Fruit fly (Drosophila melanogaster) whole organism, wandering third instar larva: Measurements from ENCODE around the gene mre11.

Source experiments
- CG32264 ChIP-seq: fragments of 200-800 bp; sonication (Bioruptor generic); optimal IDR thresholded peaks from 2 replicates; lab custom pipeline; 2016; ENCODE audit warnings: missing biosample characterization, missing genetic modification characterization
- CrebA ChIP-seq: fragments of 200-800 bp; sonication (Bioruptor generic); optimal IDR thresholded peaks from 2 replicates; lab custom pipeline; 2016; ENCODE audit warnings: missing biosample characterization, mild to moderate bottlenecking, missing genetic modification characterization, borderline replicate concordance
- Dfd ChIP-seq: fragments of >200 bp; optimal IDR thresholded peaks from 2 replicates; lab custom pipeline; 2017; ENCODE audit warnings: missing biosample characterization, missing genetic modification characterization
- Dif ChIP-seq: fragments of 200-275, 200-300 bp; sonication (Bioruptor generic); optimal IDR thresholded peaks from 2 replicates; lab custom pipeline; 2018; ENCODE audit warnings: missing biosample characterization, missing genetic modification characterization; ENCODE audit not compliant: partially characterized antibody
- GATAd ChIP-seq: sonication (Bioruptor generic); optimal IDR thresholded peaks from 2 replicates; lab custom pipeline; 2016; ENCODE audit warnings: missing biosample characterization, missing genetic modification characterization
- Hnf4 ChIP-seq: fragments of 200-800 bp; sonication (Bioruptor generic); optimal IDR thresholded peaks from 2 replicates; lab custom pipeline; 2016; ENCODE audit warnings: missing biosample characterization, mild to moderate bottlenecking, missing genetic modification characterization
- Hr78 ChIP-seq: fragments of >200 bp; optimal IDR thresholded peaks from 2 replicates; lab custom pipeline; 2017; ENCODE audit warnings: missing biosample characterization, missing genetic modification characterization
- Jra ChIP-seq: sonication (Bioruptor generic); optimal IDR thresholded peaks from 2 replicates; lab custom pipeline; 2016; ENCODE audit warnings: missing biosample characterization, missing genetic modification characterization
- Mio ChIP-seq: sonication (Bioruptor generic); optimal IDR thresholded peaks from 2 replicates; lab custom pipeline; 2016; ENCODE audit warnings: missing biosample characterization, missing genetic modification characterization
- Myc ChIP-seq: fragments of >200 bp; optimal IDR thresholded peaks from 2 replicates; lab custom pipeline; 2017
- OdsH ChIP-seq: fragments of 200-800 bp; sonication (Bioruptor generic); optimal IDR thresholded peaks from 2 replicates; lab custom pipeline; 2016; ENCODE audit warnings: missing biosample characterization, mild to moderate bottlenecking, missing genetic modification characterization
- Sp1 ChIP-seq: fragments of 200-800 bp; sonication (Bioruptor generic); optimal IDR thresholded peaks from 3 replicates; lab custom pipeline; 2019; ENCODE audit warnings: missing biosample characterization, mild to moderate bottlenecking, missing genetic modification characterization, moderate library complexity
- Vsx2 ChIP-seq: fragments of 200-300, 225-300 bp; sonication (Bioruptor generic); optimal IDR thresholded peaks from 2 replicates; lab custom pipeline; 2018; ENCODE audit warnings: missing biosample characterization, missing genetic modification characterization; ENCODE audit not compliant: partially characterized antibody
- br ChIP-seq: fragments of 200-800 bp; sonication (Bioruptor generic); optimal IDR thresholded peaks from 2 replicates; lab custom pipeline; 2016; ENCODE audit warnings: missing biosample characterization, missing genetic modification characterization
- dl ChIP-seq, 2 experiments: fragments of 175-275, 200-275 bp in 1 of 2; fragments of 200-275 bp in 1 of 2; sonication (Bioruptor generic); optimal IDR thresholded peaks; lab custom pipeline; 2018; ENCODE audit warnings: mild to moderate bottlenecking in 2 of 2, missing biosample characterization in 2 of 2, missing genetic modification characterization in 2 of 2, moderate library complexity in 2 of 2; ENCODE audit not compliant: partially characterized antibody in 2 of 2, insufficient read depth in 1 of 2
- dmrt93B ChIP-seq: fragments of 200-800 bp; sonication (Bioruptor generic); optimal IDR thresholded peaks from 2 replicates; lab custom pipeline; 2018; ENCODE audit warnings: missing biosample characterization, mild to moderate bottlenecking, missing genetic modification characterization
- dsf ChIP-seq: sonication (Bioruptor generic); optimal IDR thresholded peaks from 2 replicates; lab custom pipeline; 2016; ENCODE audit warnings: missing biosample characterization, missing genetic modification characterization, borderline replicate concordance
- ey ChIP-seq: fragments of 200-800 bp; sonication (Bioruptor generic); optimal IDR thresholded peaks from 2 replicates; lab custom pipeline; 2016; ENCODE audit warnings: missing biosample characterization, missing genetic modification characterization
- foxo ChIP-seq, 2 experiments: fragments of 200-800 bp; sonication (Bioruptor generic); optimal IDR thresholded peaks; 2 replicates in 1 of 2; 3 replicates in 1 of 2; lab custom pipeline; 2016 to 2017; ENCODE audit warnings: missing biosample characterization in 2 of 2, missing genetic modification characterization in 2 of 2
- fru ChIP-seq: fragments of 200-800 bp; sonication (Bioruptor generic); optimal IDR thresholded peaks from 3 replicates; lab custom pipeline; 2016; ENCODE audit warnings: missing biosample characterization, mild to moderate bottlenecking, missing genetic modification characterization
- h ChIP-seq: fragments of 200-800 bp; sonication (Bioruptor generic); optimal IDR thresholded peaks from 3 replicates; lab custom pipeline; 2016; ENCODE audit warnings: missing biosample characterization, mild to moderate bottlenecking, missing genetic modification characterization
- jim ChIP-seq: fragments of 175-275, 200-325 bp; sonication (Bioruptor generic); optimal IDR thresholded peaks from 2 replicates; lab custom pipeline; 2016; ENCODE audit warnings: missing biosample characterization, mild to moderate bottlenecking, missing genetic modification characterization
- lola ChIP-seq: fragments of >200 bp; optimal IDR thresholded peaks from 2 replicates; lab custom pipeline; 2017; ENCODE audit warnings: missing biosample characterization, missing genetic modification characterization
- pan ChIP-seq: fragments of >200 bp; optimal IDR thresholded peaks from 2 replicates; lab custom pipeline; 2017
- psq ChIP-seq: fragments of 200-800 bp; sonication (Bioruptor generic); optimal IDR thresholded peaks from 3 replicates; lab custom pipeline; 2017; ENCODE audit warnings: missing biosample characterization, mild to moderate bottlenecking, missing genetic modification characterization, moderate library complexity
- sv ChIP-seq: fragments of 200-800 bp; sonication (Bioruptor generic); optimal IDR thresholded peaks from 3 replicates; lab custom pipeline; 2016; ENCODE audit warnings: missing biosample characterization, missing genetic modification characterization
- usp ChIP-seq: fragments of >200 bp; optimal IDR thresholded peaks from 2 replicates; lab custom pipeline; 2017; ENCODE audit warnings: missing biosample characterization, missing genetic modification characterization
- woc ChIP-seq: sonication (Bioruptor generic); optimal IDR thresholded peaks from 2 replicates; lab custom pipeline; 2016; ENCODE audit warnings: missing biosample characterization, mild to moderate bottlenecking, missing genetic modification characterization

The mre11 gene

dm6 chr2L:11281930-11282329 is at the start of gene mre11:
Gene mre11, plus strand, starts transcription at chr2L:11282090.
- no peak for TF ChIP-seq CG32264 (GFP tag; lab: Kevin White, UChicago)
- no peak for TF ChIP-seq jim (GFP tag; lab: Kevin White, UChicago)
- no peak for TF ChIP-seq pan (lab: Kevin White, UChicago)
- TF ChIP-seq woc (GFP tag; lab: Kevin White, UChicago), result no peak
- no peak for TF ChIP-seq Dif (GFP tag; lab: Kevin White, UChicago)
- TF ChIP-seq OdsH (GFP tag; lab: Kevin White, UChicago), result no peak
- no peak for TF ChIP-seq Hnf4 (GFP tag; lab: Kevin White, UChicago)
- no peak for TF ChIP-seq CrebA (GFP tag; lab: Kevin White, UChicago)
- no peak for TF ChIP-seq GATAd
- TF ChIP-seq Jra, result no peak
- no peak for TF ChIP-seq ey (GFP tag; lab: Kevin White, UChicago)
- TF ChIP-seq Myc (lab: Kevin White, UChicago), result no peak
- no peak for TF ChIP-seq foxo (GFP tag; optimal IDR thresholded peaks at IDR 0.05; lab: Kevin White, UChicago)
- TF ChIP-seq dsf (GFP tag; lab: Kevin White, UChicago), result no peak
- no peak for TF ChIP-seq h (GFP tag; lab: Kevin White, UChicago)
- TF ChIP-seq Hr78 (GFP tag; lab: Kevin White, UChicago), result no peak
- TF ChIP-seq dl (GFP tag; optimal IDR thresholded peaks at IDR 0.05; lab: Kevin White, UChicago; ENCODE audit: insufficient read depth in 1 of 2, partially characterized antibody in 2 of 2), result no peak
- TF ChIP-seq psq (GFP tag; lab: Kevin White, UChicago), result no peak
- no peak for TF ChIP-seq Sp1 (GFP tag; lab: Kevin White, UChicago)

- TF ChIP-seq jim (GFP tag; lab: Kevin White, UChicago), result no peak
- peak; percentile 96 for TF ChIP-seq Dfd (GFP tag; lab: Kevin White, UChicago)
Measured at dm6 chr2L:11235534-11235933, 46.4 kb upstream of the mre11 start.

dm6 chr2L:11236364-11236763 is 45.5 kb upstream of the mre11 start:
- TF ChIP-seq br (GFP tag; lab: Kevin White, UChicago) (no peak), Dfd (GFP tag; lab: Kevin White, UChicago) (peak; percentile 91)

dm6 chr2L:11243912-11244311 is 38.0 kb upstream of the mre11 start:
- no peak for TF ChIP-seq Mio
- TF ChIP-seq usp (GFP tag; lab: Kevin White, UChicago), result no peak
- TF ChIP-seq sv (GFP tag; lab: Kevin White, UChicago), result no peak
- no peak for TF ChIP-seq h (GFP tag; lab: Kevin White, UChicago)
- no peak for TF ChIP-seq woc (GFP tag; lab: Kevin White, UChicago)
- no peak for TF ChIP-seq Vsx2 (GFP tag; lab: Kevin White, UChicago)

dm6 chr2L:11247730-11248129 is 34.2 kb upstream of the mre11 start:
- TF ChIP-seq woc (GFP tag; lab: Kevin White, UChicago) (no peak), dmrt93B (GFP tag; lab: Kevin White, UChicago) (no peak), GATAd (no peak)
- TF ChIP-seq, all 38 proteins: peak for 0

dm6 chr2L:11249376-11249775 is 32.5 kb upstream of the mre11 start:
- TF ChIP-seq CrebA (GFP tag; lab: Kevin White, UChicago), result no peak
- peak; percentile 47 for TF ChIP-seq Dfd (GFP tag; lab: Kevin White, UChicago)
- TF ChIP-seq lola (GFP tag; lab: Kevin White, UChicago), result no peak
- TF ChIP-seq fru (GFP tag; lab: Kevin White, UChicago), result no peak

dm6 chr2L:11251181-11251580 is 30.7 kb upstream of the mre11 start:
- TF ChIP-seq dmrt93B (GFP tag; lab: Kevin White, UChicago) (no peak), usp (GFP tag; lab: Kevin White, UChicago) (no peak)
